Worm (Caenorhabditis elegans): ENCODE results near the gene nhr-193.

DNA sequence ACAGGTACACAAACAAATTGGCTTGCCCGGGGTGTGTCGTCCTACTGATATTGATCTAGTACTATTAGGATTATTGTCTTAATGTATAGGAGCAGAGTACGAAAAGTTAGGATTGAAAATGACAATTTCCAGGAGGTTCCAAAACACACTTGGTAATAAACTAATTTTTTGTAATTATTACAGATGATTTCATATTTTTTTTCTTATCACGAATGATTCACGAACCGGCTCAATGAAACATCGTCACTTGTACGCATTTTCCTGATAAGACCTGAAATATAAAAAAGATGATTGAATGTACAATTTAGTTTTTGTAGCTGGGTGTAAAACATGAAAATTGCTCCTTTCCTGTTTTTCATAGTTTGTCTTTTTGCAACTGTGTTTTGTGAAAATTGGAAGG, 39.7 kb upstream of the nhr-193 start, which contains the start of the genes C31A11.13 and oac-6:
- TF ChIP-seq flt-1 (GFP tag; IDR thresholded peaks at IDR 0.05) (no peak), ama-1 (optimal IDR thresholded peaks at IDR 0.05) (no peak), sea-1 (GFP tag; conservative IDR thresholded peaks at IDR 0.05) (no peak), B0310.2 (tag; optimal IDR thresholded peaks at IDR 0.05) (no peak), tra-4 (tag; optimal IDR thresholded peaks at IDR 0.05) (no peak), ets-7 (tag; optimal IDR thresholded peaks at IDR 0.05) (no peak), ceh-36 (tag; optimal IDR thresholded peaks at IDR 0.05) (no peak), hmg-4 (GFP tag; optimal IDR thresholded peaks at IDR 0.05) (no peak)
